Worm (Caenorhabditis elegans) whole organism, L1 larva: ENCODE measurements around the gene oac-20.
A peak's percentile ranks its signal among the peaks of the same experiment; 100 is the strongest.

Source experiments
- C04F5.9 ChIP-seq: sonication (generic microtip); optimal IDR thresholded peaks from 2 replicates; lab custom pipeline; 2016; ENCODE audit warnings: missing genetic modification characterization, missing compliant biosample characterization
- ama-1 ChIP-seq: fragments of 150-350 bp; optimal IDR thresholded peaks from 2 replicates; lab custom pipeline; 2014
- dpl-1 ChIP-seq, 3 experiments: fragments of 150-350 bp in 2 of 3; sonication (generic microtip) in 1 of 3; optimal IDR thresholded peaks; 2 replicates each; lab custom pipeline; 2014 to 2017; ENCODE audit warnings: missing biosample characterization in 3 of 3, missing genetic modification characterization in 3 of 3, missing genetic modification reagents in 3 of 3
- efl-1 ChIP-seq, 4 experiments: fragments of 150-350 bp; optimal IDR thresholded peaks in 3 of 4; peaks in 1 of 4; 1 replicate in 1 of 4; 2 replicates in 3 of 4; lab custom pipeline; 2014; ENCODE audit warnings: missing biosample characterization in 2 of 4, missing genetic modification characterization in 2 of 4, missing genetic modification reagents in 2 of 4
- egl-27 ChIP-seq, 2 experiments: fragments of 150-350 bp in 1 of 2; sonication (generic microtip); optimal IDR thresholded peaks; 3 replicates each; lab custom pipeline; 2017 to 2018; ENCODE audit warnings: missing biosample characterization in 2 of 2, missing genetic modification characterization in 2 of 2, missing genetic modification reagents in 2 of 2
- mep-1 ChIP-seq: fragments of 150-350 bp; optimal IDR thresholded peaks from 2 replicates; lab custom pipeline; 2014; ENCODE audit warnings: missing biosample characterization, missing genetic modification characterization
- nhr-20 ChIP-seq: sonication (generic microtip); optimal IDR thresholded peaks from 2 replicates; lab custom pipeline; 2016; ENCODE audit warnings: mild to moderate bottlenecking, missing genetic modification characterization, missing compliant biosample characterization
- nhr-90 ChIP-seq: sonication (generic microtip); optimal IDR thresholded peaks from 2 replicates; lab custom pipeline; 2016; ENCODE audit warnings: mild to moderate bottlenecking, missing genetic modification characterization, missing compliant biosample characterization; ENCODE audit not compliant: poor library complexity
- snu-23 ChIP-seq: sonication (generic microtip); optimal IDR thresholded peaks from 2 replicates; lab custom pipeline; 2016; ENCODE audit warnings: missing genetic modification characterization, missing compliant biosample characterization
- swsn-7 ChIP-seq: sonication (generic microtip); optimal IDR thresholded peaks from 2 replicates; lab custom pipeline; 2016; ENCODE audit warnings: missing genetic modification characterization, missing compliant biosample characterization
- tbx-2 ChIP-seq: sonication (generic microtip); optimal IDR thresholded peaks from 2 replicates; lab custom pipeline; 2016; ENCODE audit warnings: missing genetic modification characterization, missing compliant biosample characterization
- unc-30 ChIP-seq: sonication (generic microtip); optimal IDR thresholded peaks from 2 replicates; lab custom pipeline; 2017; ENCODE audit warnings: missing biosample characterization, missing genetic modification characterization
- xbp-1 ChIP-seq: sonication (generic microtip); optimal IDR thresholded peaks from 2 replicates; lab custom pipeline; 2016; ENCODE audit warnings: missing genetic modification characterization, missing compliant biosample characterization
- zag-1 ChIP-seq: fragments of 150-350 bp; optimal IDR thresholded peaks from 2 replicates; lab custom pipeline; 2014; ENCODE audit warnings: missing biosample characterization, missing genetic modification characterization
- zip-4 ChIP-seq: fragments of 200-800 bp; sonication (Bioruptor generic); optimal IDR thresholded peaks from 2 replicates; lab custom pipeline; 2018; ENCODE audit warnings: mild to moderate bottlenecking, missing genetic modification characterization, moderate library complexity, missing compliant biosample characterization
- ztf-4 ChIP-seq: fragments of 150-350 bp; optimal IDR thresholded peaks from 2 replicates; lab custom pipeline; 2014; ENCODE audit warnings: missing biosample characterization, missing genetic modification characterization

Gene oac-20

DNA sequence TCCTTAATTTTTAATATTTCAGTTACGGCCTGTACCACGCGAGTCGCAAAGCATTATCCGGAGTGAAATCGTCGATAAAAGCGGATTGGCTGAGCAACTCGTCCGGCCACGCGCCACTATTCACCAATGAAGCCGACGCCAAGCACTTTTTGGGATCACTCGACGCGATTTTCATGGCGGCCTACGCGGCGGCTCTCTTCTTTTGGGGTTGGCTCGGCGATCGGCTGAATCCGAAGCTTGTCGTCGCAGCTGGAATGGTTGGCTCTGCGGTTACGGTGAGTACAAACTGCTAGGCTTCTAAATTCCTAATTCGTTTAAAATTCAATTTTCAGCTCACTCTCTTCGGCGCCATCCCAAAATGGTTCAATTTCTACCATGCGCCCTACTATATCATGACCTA lies 46.4 kb downstream of the oac-20 start:
- TF ChIP-seq zip-4 (GFP tag; lab: Kevin White, UChicago) (no peak), mep-1 (tag; lab: Kevin White, UChicago) (no peak), C04F5.9 (tag; lab: Kevin White, UChicago) (no peak), xbp-1 (no peak), swsn-7 (no peak), snu-23 (no peak), ama-1 (lab: Kevin White, UChicago) (no peak), unc-30 (tag; lab: Kevin White, UChicago) (no peak), nhr-90 (tag; lab: Kevin White, UChicago) (no peak), egl-27 (tag; optimal IDR thresholded peaks at IDR 0.05; lab: Kevin White, UChicago) (no peak), efl-1 (optimal IDR thresholded peaks at IDR 0.05; lab: Kevin White, UChicago) (no peak), efl-1 (GFP tag; optimal IDR thresholded peaks at IDR 0.05 in 1 of 2; lab: Kevin White, UChicago) (no peak)

DNA sequence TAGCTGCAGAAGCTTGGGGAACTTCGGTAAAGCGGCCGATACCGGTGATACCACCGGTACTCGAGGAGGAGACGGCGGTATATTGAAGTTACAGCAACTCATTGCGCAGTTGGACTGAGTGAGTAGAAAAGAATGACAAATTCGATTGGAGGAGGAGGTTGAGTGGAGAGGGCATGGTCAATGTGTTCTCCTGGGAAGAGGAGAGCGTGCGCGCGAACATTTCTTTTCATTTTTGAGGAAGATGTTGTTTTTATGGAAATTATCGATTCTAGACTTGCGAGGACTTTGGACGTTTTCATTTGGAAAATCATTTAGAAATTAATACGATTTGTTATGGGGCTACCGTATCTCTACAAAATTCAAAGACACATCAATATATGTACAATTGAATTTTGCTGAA lies 50.7 kb downstream of the oac-20 start:
- no peak for TF ChIP-seq zag-1
- no peak for TF ChIP-seq ztf-4
- TF ChIP-seq efl-1 (optimal IDR thresholded peaks at IDR 0.05; lab: Kevin White, UChicago) = no peak
- TF ChIP-seq efl-1 (GFP tag; optimal IDR thresholded peaks at IDR 0.05 in 1 of 2; lab: Kevin White, UChicago) = peak in 1 of 2 experiments; percentile 46
- TF ChIP-seq nhr-20 = no peak
- no peak for TF ChIP-seq tbx-2
- TF ChIP-seq dpl-1 (GFP tag; optimal IDR thresholded peaks at IDR 0.05; lab: Kevin White, UChicago) = no peak
